Fruit fly (Drosophila melanogaster) whole organism, embryonic: ENCODE results near the gene corto.

Experiments
- CG10959 ChIP-seq: fragments of 200-800 bp; sonication (Bioruptor generic); IDR thresholded peaks from 2 replicates; pipeline ENCODE4 v1.3.6; 2022; ENCODE audit warnings: missing biosample characterization, missing genetic modification characterization
- CG8478 ChIP-seq: fragments of >200 bp; optimal IDR thresholded peaks from 2 replicates; lab custom pipeline; 2018
- Elba2 ChIP-seq: fragments of 200-800 bp; sonication (Bioruptor generic); optimal IDR thresholded peaks from 3 replicates; lab custom pipeline; 2016; ENCODE audit warnings: missing biosample characterization, missing genetic modification characterization
- fd96Cb ChIP-seq: fragments of 200-800 bp; sonication (Bioruptor generic); optimal IDR thresholded peaks from 2 replicates; lab custom pipeline; 2018; ENCODE audit warnings: missing biosample characterization, mild to moderate bottlenecking, missing genetic modification characterization, moderate library complexity

dm6 chr3R:5118185-5118584, 31.3 kb upstream of the corto start:
- TF ChIP-seq CG8478 (lab: Kevin White, UChicago) (no peak), CG10959 (no peak), Elba2 (GFP tag; lab: Kevin White, UChicago) (no peak), fd96Cb (tag; lab: Kevin White, UChicago) (no peak)
